Fruit fly (Drosophila melanogaster) whole organism, embryonic: ENCODE measurements around the gene CG13021.
A peak's percentile ranks its signal among the peaks of the same experiment; 100 is the strongest.

Experiments used
- ATbp ChIP-seq: fragments of 200-800 bp; sonication (Bioruptor generic); optimal IDR thresholded peaks from 2 replicates; lab custom pipeline; 2017; ENCODE audit warnings: missing biosample characterization, mild to moderate bottlenecking, missing genetic modification characterization, missing genetic modification reagents
- Abd-B ChIP-seq: fragments of 200-800 bp; sonication (Bioruptor generic); optimal IDR thresholded peaks from 2 replicates; lab custom pipeline; 2018; ENCODE audit warnings: missing biosample characterization, mild to moderate bottlenecking, missing genetic modification characterization, moderate library complexity
- Atf3 ChIP-seq: fragments of 200-800 bp; sonication (Bioruptor generic); optimal IDR thresholded peaks from 3 replicates; lab custom pipeline; 2016; ENCODE audit warnings: missing biosample characterization, missing genetic modification characterization
- Atf6 ChIP-seq: fragments of 200-800 bp; sonication (Bioruptor generic); IDR thresholded peaks from 2 replicates; pipeline ENCODE4 v1.3.6; 2022; ENCODE audit warnings: missing biosample characterization, missing genetic modification characterization
- CG1024 ChIP-seq: fragments of 200-800 bp; sonication (Bioruptor generic); IDR thresholded peaks from 2 replicates; pipeline ENCODE4 v1.3.6; 2022; ENCODE audit warnings: missing biosample characterization, missing genetic modification characterization
- CG10267 ChIP-seq: fragments of 200-800 bp; sonication (Bioruptor generic); optimal IDR thresholded peaks from 2 replicates; lab custom pipeline; 2018; ENCODE audit warnings: missing biosample characterization, mild to moderate bottlenecking, missing genetic modification characterization, moderate library complexity
- CG10366 ChIP-seq: fragments of 200-800 bp; sonication (Bioruptor generic); IDR thresholded peaks from 2 replicates; pipeline ENCODE4 v1.3.6; 2022; ENCODE audit warnings: missing biosample characterization, missing genetic modification characterization
- CG10462 ChIP-seq: fragments of 200-800 bp; sonication (Bioruptor generic); optimal IDR thresholded peaks from 2 replicates; lab custom pipeline; 2016; ENCODE audit warnings: missing biosample characterization, missing genetic modification characterization
- CG13624 ChIP-seq: fragments of 200-800 bp; sonication (Bioruptor generic); optimal IDR thresholded peaks from 2 replicates; lab custom pipeline; 2016; ENCODE audit warnings: missing biosample characterization, missing genetic modification characterization
- CG13894 ChIP-seq: fragments of 200-800 bp; sonication (Bioruptor generic); optimal IDR thresholded peaks from 3 replicates; lab custom pipeline; 2018; ENCODE audit warnings: missing biosample characterization, mild to moderate bottlenecking, missing genetic modification characterization, moderate library complexity
- CG15011 ChIP-seq: fragments of 200-800 bp; sonication (Bioruptor generic); optimal IDR thresholded peaks from 3 replicates; lab custom pipeline; 2018; ENCODE audit warnings: missing biosample characterization, mild to moderate bottlenecking, missing genetic modification characterization
- CG1602 ChIP-seq: fragments of 200-800 bp; sonication (Bioruptor generic); optimal IDR thresholded peaks from 3 replicates; lab custom pipeline; 2016; ENCODE audit warnings: missing biosample characterization, missing genetic modification characterization
- CG16863 ChIP-seq: fragments of 200-800 bp; sonication (Bioruptor generic); optimal IDR thresholded peaks from 3 replicates; lab custom pipeline; 2016; ENCODE audit warnings: missing biosample characterization, missing genetic modification characterization
- CG17186 ChIP-seq: fragments of 200-800 bp; sonication (Bioruptor generic); optimal IDR thresholded peaks from 3 replicates; lab custom pipeline; 2017; ENCODE audit warnings: missing biosample characterization, missing genetic modification reagents, missing genetic modification characterization
- CG17385 ChIP-seq: fragments of 200-800 bp; sonication (Bioruptor generic); optimal IDR thresholded peaks from 3 replicates; lab custom pipeline; 2018; ENCODE audit warnings: missing biosample characterization, mild to moderate bottlenecking, missing genetic modification characterization
- CG17612 ChIP-seq: fragments of 200-800 bp; sonication (Bioruptor generic); IDR thresholded peaks from 2 replicates; pipeline ENCODE4 v1.3.6; 2022; ENCODE audit warnings: missing biosample characterization, missing genetic modification characterization
- CG17912 ChIP-seq: fragments of 200-800 bp; sonication (Bioruptor generic); optimal IDR thresholded peaks from 2 replicates; lab custom pipeline; 2018; ENCODE audit warnings: missing biosample characterization, mild to moderate bottlenecking, missing genetic modification characterization
- CG1792 ChIP-seq: fragments of 200-800 bp; sonication (Bioruptor generic); optimal IDR thresholded peaks from 2 replicates; lab custom pipeline; 2016; ENCODE audit warnings: missing biosample characterization, missing genetic modification characterization
- CG2202 ChIP-seq: fragments of 200-800 bp; sonication (Bioruptor generic); optimal IDR thresholded peaks from 2 replicates; lab custom pipeline; 2018; ENCODE audit warnings: missing biosample characterization, mild to moderate bottlenecking, missing genetic modification characterization
- CG32532 ChIP-seq: fragments of 200-800 bp; sonication (Bioruptor generic); IDR thresholded peaks from 2 replicates; pipeline ENCODE4 v1.3.6; 2022; ENCODE audit warnings: missing biosample characterization, missing genetic modification characterization
- CG4360 ChIP-seq: fragments of 200-800 bp; sonication (Bioruptor generic); IDR thresholded peaks from 2 replicates; pipeline ENCODE4 v1.3.6; 2022; ENCODE audit warnings: missing biosample characterization, missing genetic modification characterization
- CG4854 ChIP-seq: fragments of 200-800 bp; sonication (Bioruptor generic); optimal IDR thresholded peaks from 2 replicates; lab custom pipeline; 2016; ENCODE audit warnings: missing biosample characterization, missing genetic modification characterization, inconsistent platforms
- CG6254 ChIP-seq: fragments of 200-800 bp; sonication (Bioruptor generic); optimal IDR thresholded peaks from 3 replicates; lab custom pipeline; 2017; ENCODE audit warnings: mild to moderate bottlenecking, missing biosample characterization, missing genetic modification reagents, missing genetic modification characterization
- CG8924 ChIP-seq: fragments of 200-800 bp; optimal IDR thresholded peaks from 3 replicates; lab custom pipeline; 2019; ENCODE audit warnings: missing biosample characterization, mild to moderate bottlenecking, missing genetic modification characterization, moderate library complexity
- CG8944 ChIP-seq: fragments of 200-800 bp; sonication (Bioruptor generic); optimal IDR thresholded peaks from 3 replicates; lab custom pipeline; 2016; ENCODE audit warnings: missing biosample characterization, missing genetic modification characterization
- Chrac-16 ChIP-seq: fragments of 200-800 bp; sonication (Bioruptor generic); optimal IDR thresholded peaks from 3 replicates; lab custom pipeline; 2016; ENCODE audit warnings: missing biosample characterization, missing genetic modification characterization
- Dbx ChIP-seq: fragments of 200-800 bp; sonication (Bioruptor generic); IDR thresholded peaks from 3 replicates; pipeline ENCODE4 v1.3.6; 2022; ENCODE audit warnings: missing biosample characterization, missing genetic modification characterization
- Dip3 ChIP-seq: fragments of 200-800 bp; sonication (Bioruptor generic); optimal IDR thresholded peaks from 3 replicates; lab custom pipeline; 2016; ENCODE audit warnings: missing biosample characterization, missing genetic modification characterization
- E2f1 ChIP-seq: fragments of 200-800 bp; sonication (Bioruptor generic); IDR thresholded peaks from 2 replicates; pipeline ENCODE4 v1.3.6; 2022; ENCODE audit warnings: missing biosample characterization, missing genetic modification characterization
- Ets97D ChIP-seq: fragments of 200-800 bp; sonication (Bioruptor generic); optimal IDR thresholded peaks from 3 replicates; lab custom pipeline; 2016; ENCODE audit warnings: missing biosample characterization, missing genetic modification characterization
- Fer3 ChIP-seq: fragments of 200-800 bp; sonication (Bioruptor generic); optimal IDR thresholded peaks from 2 replicates; lab custom pipeline; 2018; ENCODE audit warnings: missing biosample characterization, mild to moderate bottlenecking, missing genetic modification characterization, moderate library complexity
- Mes4 ChIP-seq: fragments of 200-800 bp; sonication (Bioruptor generic); optimal IDR thresholded peaks from 2 replicates; lab custom pipeline; 2016; ENCODE audit warnings: missing biosample characterization, missing genetic modification characterization
- Ptx1 ChIP-seq: fragments of 200-800 bp; sonication (Bioruptor generic); IDR thresholded peaks from 2 replicates; pipeline ENCODE4 v1.3.6; 2022; ENCODE audit warnings: missing biosample characterization, missing genetic modification characterization
- Sox102F ChIP-seq: fragments of 200-800 bp; sonication (Bioruptor generic); optimal IDR thresholded peaks from 2 replicates; lab custom pipeline; 2018; ENCODE audit warnings: missing biosample characterization, mild to moderate bottlenecking, missing genetic modification characterization, moderate library complexity
- Spps ChIP-seq: fragments of 200-800 bp; sonication (Bioruptor generic); optimal IDR thresholded peaks from 2 replicates; lab custom pipeline; 2018; ENCODE audit warnings: missing biosample characterization, mild to moderate bottlenecking, missing genetic modification characterization
- Sry-δ ChIP-seq: fragments of 200-800 bp; sonication (Bioruptor generic); optimal IDR thresholded peaks from 2 replicates; lab custom pipeline; 2016; ENCODE audit warnings: missing biosample characterization, missing genetic modification characterization
- Xbp1 ChIP-seq: fragments of 200-800 bp; sonication (Bioruptor generic); optimal IDR thresholded peaks from 3 replicates; lab custom pipeline; 2016; ENCODE audit warnings: missing biosample characterization, mild to moderate bottlenecking, missing genetic modification characterization
- abd-A ChIP-seq: fragments of 200-800 bp; sonication (Bioruptor generic); optimal IDR thresholded peaks from 3 replicates; lab custom pipeline; 2019; ENCODE audit warnings: missing biosample characterization, mild to moderate bottlenecking, missing genetic modification characterization, moderate library complexity
- bowl ChIP-seq: fragments of 200-800 bp; sonication (Bioruptor generic); IDR thresholded peaks from 2 replicates; pipeline ENCODE4 v1.3.6; 2022; ENCODE audit warnings: missing biosample characterization, missing genetic modification characterization
- cg ChIP-seq: fragments of 200-800 bp; sonication (Bioruptor generic); optimal IDR thresholded peaks from 3 replicates; lab custom pipeline; 2019; ENCODE audit warnings: missing biosample characterization, mild to moderate bottlenecking, missing genetic modification characterization, moderate library complexity
- crp ChIP-seq, 2 experiments: fragments of 200-800 bp; sonication (Bioruptor generic); optimal IDR thresholded peaks; 2 replicates in 1 of 2; 3 replicates in 1 of 2; lab custom pipeline; 2017; ENCODE audit warnings: missing biosample characterization in 2 of 2, missing genetic modification characterization in 2 of 2, mild to moderate bottlenecking in 1 of 2, moderate library complexity in 1 of 2
- emc ChIP-seq: fragments of 200-800 bp; sonication (Bioruptor generic); optimal IDR thresholded peaks from 2 replicates; lab custom pipeline; 2016; ENCODE audit warnings: missing biosample characterization, missing genetic modification characterization
- fd96Cb ChIP-seq: fragments of 200-800 bp; sonication (Bioruptor generic); optimal IDR thresholded peaks from 2 replicates; lab custom pipeline; 2018; ENCODE audit warnings: missing biosample characterization, mild to moderate bottlenecking, missing genetic modification characterization, moderate library complexity
- gro ChIP-seq: fragments of 200-800 bp; sonication (Bioruptor generic); optimal IDR thresholded peaks from 2 replicates; lab custom pipeline; 2016; ENCODE audit warnings: missing biosample characterization, missing genetic modification characterization
- insv ChIP-seq, 2 experiments: fragments of 200-800 bp; sonication (Bioruptor generic); optimal IDR thresholded peaks; 3 replicates each; lab custom pipeline; 2016 to 2018; ENCODE audit warnings: missing biosample characterization in 2 of 2, missing genetic modification characterization in 2 of 2
- kah ChIP-seq: fragments of 200-800 bp; sonication (Bioruptor generic); optimal IDR thresholded peaks from 2 replicates; lab custom pipeline; 2018; ENCODE audit warnings: missing biosample characterization, mild to moderate bottlenecking, missing genetic modification characterization
- mirr ChIP-seq: fragments of 200-800 bp; sonication (Bioruptor generic); optimal IDR thresholded peaks from 3 replicates; lab custom pipeline; 2018; ENCODE audit warnings: missing biosample characterization, mild to moderate bottlenecking, missing genetic modification characterization
- pnt ChIP-seq: fragments of 200-800 bp; sonication (Bioruptor generic); optimal IDR thresholded peaks from 3 replicates; lab custom pipeline; 2016; ENCODE audit warnings: missing biosample characterization, missing genetic modification characterization
- row ChIP-seq: fragments of 200-800 bp; sonication (Bioruptor generic); IDR thresholded peaks from 3 replicates; pipeline ENCODE4 v1.3.6; 2022; ENCODE audit warnings: missing biosample characterization, missing genetic modification characterization
- shn ChIP-seq: fragments of 200-800 bp; sonication (Bioruptor generic); optimal IDR thresholded peaks from 3 replicates; lab custom pipeline; 2016; ENCODE audit warnings: missing biosample characterization, missing genetic modification characterization
- usp ChIP-seq: fragments of >200 bp; optimal IDR thresholded peaks from 2 replicates; lab custom pipeline; 2017; ENCODE audit warnings: missing biosample characterization, missing genetic modification characterization
- zf30C ChIP-seq: fragments of 200-800 bp; sonication (Bioruptor generic); optimal IDR thresholded peaks from 3 replicates; lab custom pipeline; 2018; ENCODE audit warnings: missing biosample characterization, mild to moderate bottlenecking, missing genetic modification characterization

Gene CG13021

DNA sequence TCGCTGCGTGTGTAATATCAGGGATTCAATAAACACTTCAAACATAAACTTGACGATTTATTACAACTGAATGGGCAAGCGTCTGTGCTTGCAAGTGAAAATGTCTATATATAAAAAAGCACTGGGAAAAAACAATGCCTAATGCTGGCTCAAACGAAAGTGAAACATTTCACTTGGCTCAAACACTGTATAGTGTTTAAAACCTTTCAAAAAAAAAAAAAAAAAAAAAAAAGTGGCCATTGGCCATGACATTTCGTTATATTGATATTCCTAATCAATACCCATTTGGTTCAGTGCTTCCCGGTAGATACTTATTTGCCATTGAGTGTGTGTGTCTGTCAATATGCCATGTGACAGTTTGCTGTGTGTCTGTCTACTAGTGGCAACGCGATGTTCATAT, 24.7 kb downstream of the CG13021 start (continued):
- TF ChIP-seq CG16863 (GFP tag; lab: Kevin White, UChicago) (peak; percentile 60), crp (GFP tag; optimal IDR thresholded peaks at IDR 0.05; lab: Kevin White, UChicago) (no peak), kah (GFP tag; lab: Kevin White, UChicago) (no peak), Dip3 (GFP tag; lab: Kevin White, UChicago) (peak; percentile 26), CG8944 (GFP tag; lab: Kevin White, UChicago) (peak; percentile 37), shn (GFP tag; lab: Kevin White, UChicago) (peak; percentile 33), CG17912 (no peak), CG4360 (no peak), Dbx (no peak), CG32532 (GFP tag; lab: Robert Waterston, UW) (peak; percentile 39; the same call in 1 of the 2 replicates), CG1602 (GFP tag; lab: Kevin White, UChicago) (peak; percentile 23), pnt (GFP tag; lab: Kevin White, UChicago) (no peak), Ptx1 (GFP tag; lab: Robert Waterston, UW) (peak; percentile 60), Atf3 (GFP tag; lab: Kevin White, UChicago) (peak; percentile 40), CG1792 (GFP tag; lab: Kevin White, UChicago) (peak; percentile 17), CG6254 (GFP tag; lab: Kevin White, UChicago) (no peak), CG4854 (GFP tag; lab: Kevin White, UChicago) (no peak), CG10462 (no peak), Ets97D (GFP tag; lab: Kevin White, UChicago) (no peak), CG1024 (GFP tag; lab: Robert Waterston, UW) (no peak), CG13894 (no peak), Chrac-16 (peak; percentile 19), gro (GFP tag; lab: Kevin White, UChicago) (peak; percentile 58), CG10366 (GFP tag; lab: Robert Waterston, UW) (peak; percentile 50), CG13624 (GFP tag; lab: Kevin White, UChicago) (peak; percentile 52), insv (GFP tag; optimal IDR thresholded peaks at IDR 0.05; lab: Kevin White, UChicago) (no peak), CG2202 (tag; lab: Kevin White, UChicago) (no peak), abd-A (no peak), CG17186 (no peak), Fer3 (no peak), CG17612 (GFP tag; lab: Robert Waterston, UW) (no peak), Sox102F (GFP tag; lab: Kevin White, UChicago) (peak; percentile 50), ATbp (GFP tag; lab: Kevin White, UChicago) (no peak), Xbp1 (GFP tag; lab: Kevin White, UChicago) (peak; percentile 48), Sry-δ (GFP tag; lab: Kevin White, UChicago) (no peak), Spps (no peak), cg (GFP tag; lab: Kevin White, UChicago) (no peak), bowl (no peak), emc (GFP tag; lab: Kevin White, UChicago) (no peak), Atf6 (GFP tag; lab: Robert Waterston, UW) (0 out of 2 replicates have a peak, but pooled peaks have one; percentile 30), zf30C (GFP tag; lab: Kevin White, UChicago) (no peak), CG10267 (tag; lab: Kevin White, UChicago) (no peak), CG8924 (tag; lab: Kevin White, UChicago) (peak; percentile 23), CG15011 (GFP tag; lab: Kevin White, UChicago) (no peak), usp (GFP tag; lab: Kevin White, UChicago) (no peak), CG17385 (GFP tag; lab: Kevin White, UChicago) (no peak), Abd-B (GFP tag; lab: Kevin White, UChicago) (peak; percentile 6), row (GFP tag; lab: Robert Waterston, UW) (peak; percentile 65), Mes4 (GFP tag; lab: Kevin White, UChicago) (peak; percentile 21), E2f1 (0 out of 2 replicates have a peak, but pooled peaks have one; percentile 24), fd96Cb (tag; lab: Kevin White, UChicago) (no peak), mirr (GFP tag; lab: Kevin White, UChicago) (no peak)
